Fruit fly (Drosophila melanogaster) whole organism, pupa: Measurements from ENCODE around the gene CG7706.

ENCODE experiments used
- CG10348 ChIP-seq: fragments of 200-800 bp; sonication (Bioruptor generic); IDR thresholded peaks from 2 replicates; pipeline ENCODE4 v1.3.6; 2022; ENCODE audit warnings: missing biosample characterization, missing genetic modification characterization
- CG12605 ChIP-seq: fragments of 200-800 bp; sonication (Bioruptor generic); IDR thresholded peaks from 2 replicates; pipeline ENCODE4 v1.3.6; 2022; ENCODE audit warnings: missing biosample characterization, missing genetic modification characterization
- CG13204 ChIP-seq: fragments of 200-800 bp; sonication (Bioruptor generic); optimal IDR thresholded peaks from 2 replicates; lab custom pipeline; 2018; ENCODE audit warnings: missing biosample characterization, mild to moderate bottlenecking, missing genetic modification characterization, moderate library complexity
- CG14655 ChIP-seq: fragments of 200-800 bp; sonication (Bioruptor generic); optimal IDR thresholded peaks from 3 replicates; lab custom pipeline; 2017; ENCODE audit warnings: mild to moderate bottlenecking, missing biosample characterization, missing genetic modification reagents, missing genetic modification characterization
- CG15710 ChIP-seq: fragments of 200-800 bp; sonication (Bioruptor generic); optimal IDR thresholded peaks from 2 replicates; lab custom pipeline; 2018; ENCODE audit warnings: missing biosample characterization, mild to moderate bottlenecking, missing genetic modification characterization, moderate library complexity
- CG17806 ChIP-seq: fragments of 200-800 bp; sonication (Bioruptor generic); optimal IDR thresholded peaks from 2 replicates; lab custom pipeline; 2018; ENCODE audit warnings: missing biosample characterization, mild to moderate bottlenecking, missing genetic modification characterization, moderate library complexity
- CG32121 ChIP-seq: fragments of 200-800 bp; sonication (Bioruptor generic); IDR thresholded peaks from 2 replicates; pipeline ENCODE4 v1.3.6; 2022; ENCODE audit warnings: missing biosample characterization, missing genetic modification characterization
- CG34367 ChIP-seq: fragments of 200-800 bp; sonication (Bioruptor generic); optimal IDR thresholded peaks from 2 replicates; lab custom pipeline; 2018; ENCODE audit warnings: missing biosample characterization, mild to moderate bottlenecking, missing genetic modification characterization
- CG4496 ChIP-seq: fragments of 200-800 bp; sonication (Bioruptor generic); IDR thresholded peaks from 3 replicates; pipeline ENCODE4 v1.3.6; 2022; ENCODE audit warnings: missing biosample characterization, missing genetic modification characterization
- CG8159 ChIP-seq: fragments of 200-800 bp; sonication (Bioruptor generic); optimal IDR thresholded peaks from 3 replicates; lab custom pipeline; 2018; ENCODE audit warnings: missing biosample characterization, mild to moderate bottlenecking, missing genetic modification characterization, moderate library complexity
- CG8301 ChIP-seq: fragments of 200-800 bp; sonication (Bioruptor generic); optimal IDR thresholded peaks from 2 replicates; lab custom pipeline; 2018; ENCODE audit warnings: missing biosample characterization, mild to moderate bottlenecking, missing genetic modification characterization
- CG9948 ChIP-seq: fragments of 200-800 bp; sonication (Bioruptor generic); optimal IDR thresholded peaks from 2 replicates; lab custom pipeline; 2018; ENCODE audit warnings: missing biosample characterization, mild to moderate bottlenecking, missing genetic modification characterization, moderate library complexity
- D1 ChIP-seq: fragments of 200-800 bp; sonication (Bioruptor generic); optimal IDR thresholded peaks from 2 replicates; lab custom pipeline; 2018; ENCODE audit warnings: missing biosample characterization, mild to moderate bottlenecking, missing genetic modification characterization, moderate library complexity
- EcR ChIP-seq: fragments of 200-800 bp; sonication (Bioruptor generic); optimal IDR thresholded peaks from 3 replicates; lab custom pipeline; 2019; ENCODE audit warnings: missing biosample characterization, missing genetic modification characterization, mild to moderate bottlenecking, moderate library complexity, missing genetic modification reagents
- Ets98B ChIP-seq: fragments of 200-800 bp; sonication (Bioruptor generic); IDR thresholded peaks from 2 replicates; pipeline ENCODE4 v1.3.6; 2022; ENCODE audit warnings: missing biosample characterization, missing genetic modification characterization
- Pif1A ChIP-seq: fragments of 200-800 bp; sonication (Bioruptor generic); optimal IDR thresholded peaks from 3 replicates; lab custom pipeline; 2016; ENCODE audit warnings: missing biosample characterization, missing genetic modification characterization
- Pif1B ChIP-seq: fragments of 200-800 bp; sonication (Bioruptor generic); optimal IDR thresholded peaks from 3 replicates; lab custom pipeline; 2016; ENCODE audit warnings: missing biosample characterization, missing genetic modification characterization
- Snoo ChIP-seq: fragments of 200-800 bp; sonication (Bioruptor generic); optimal IDR thresholded peaks from 3 replicates; lab custom pipeline; 2017; ENCODE audit warnings: missing biosample characterization, mild to moderate bottlenecking, missing genetic modification characterization, inconsistent platforms
- fd96Ca ChIP-seq: fragments of 200-800 bp; sonication (Bioruptor generic); IDR thresholded peaks from 3 replicates; pipeline ENCODE4 v1.3.6; 2022; ENCODE audit warnings: missing biosample characterization, missing genetic modification characterization
- gl ChIP-seq: fragments of 200-800 bp; sonication (Bioruptor generic); optimal IDR thresholded peaks from 2 replicates; lab custom pipeline; 2018; ENCODE audit warnings: missing biosample characterization, mild to moderate bottlenecking, missing genetic modification characterization
- rn ChIP-seq: fragments of 200-800 bp; sonication (Bioruptor generic); IDR thresholded peaks from 2 replicates; pipeline ENCODE4 v1.3.6; 2022; ENCODE audit warnings: missing biosample characterization, missing genetic modification characterization

CG7706 gene

DNA sequence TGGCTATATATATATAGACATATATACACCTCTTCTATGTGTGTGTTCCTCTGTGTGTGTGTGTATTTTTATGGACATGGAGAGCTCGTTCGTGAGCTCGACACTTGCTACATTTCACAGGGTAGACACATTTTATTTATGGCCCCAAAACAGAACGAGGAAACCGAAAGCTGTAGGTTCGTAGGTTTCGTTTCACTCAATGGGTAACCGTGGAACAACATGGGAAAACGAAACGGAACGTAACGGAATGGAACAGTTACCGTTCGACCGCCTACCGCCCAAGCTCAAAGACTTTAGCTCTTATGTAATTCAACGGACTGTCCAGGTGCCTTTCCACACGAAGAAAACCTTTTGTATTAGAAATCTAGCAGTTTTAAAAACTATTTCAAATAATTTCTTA, 28.7 kb downstream of the CG7706 start:
- TF ChIP-seq CG10348 (GFP tag; lab: Robert Waterston, UW), result no peak
- no peak for TF ChIP-seq EcR (GFP tag; lab: Kevin White, UChicago)
- no peak for TF ChIP-seq fd96Ca (GFP tag; lab: Robert Waterston, UW)
- no peak for TF ChIP-seq CG15710 (tag; lab: Kevin White, UChicago)
- no peak for TF ChIP-seq CG17806 (tag; lab: Kevin White, UChicago)
- TF ChIP-seq CG32121, result no peak
- TF ChIP-seq gl (tag; lab: Kevin White, UChicago), result no peak
- TF ChIP-seq Pif1A, result no peak
- TF ChIP-seq D1 (tag; lab: Kevin White, UChicago), result no peak
- no peak for TF ChIP-seq Ets98B (GFP tag; lab: Robert Waterston, UW)
- TF ChIP-seq CG4496 (GFP tag; lab: Robert Waterston, UW), result no peak
- TF ChIP-seq Pif1B (GFP tag; lab: Kevin White, UChicago), result no peak
- TF ChIP-seq CG12605 (GFP tag; lab: Robert Waterston, UW), result no peak
- TF ChIP-seq Snoo (tag; lab: Kevin White, UChicago), result no peak
- TF ChIP-seq CG34367 (tag; lab: Kevin White, UChicago), result no peak
- no peak for TF ChIP-seq CG8159
- TF ChIP-seq CG8301 (tag; lab: Kevin White, UChicago), result no peak
- no peak for TF ChIP-seq rn (GFP tag; lab: Robert Waterston, UW)
- no peak for TF ChIP-seq CG13204 (GFP tag; lab: Kevin White, UChicago)
- no peak for TF ChIP-seq CG14655 (GFP tag; lab: Kevin White, UChicago)

DNA sequence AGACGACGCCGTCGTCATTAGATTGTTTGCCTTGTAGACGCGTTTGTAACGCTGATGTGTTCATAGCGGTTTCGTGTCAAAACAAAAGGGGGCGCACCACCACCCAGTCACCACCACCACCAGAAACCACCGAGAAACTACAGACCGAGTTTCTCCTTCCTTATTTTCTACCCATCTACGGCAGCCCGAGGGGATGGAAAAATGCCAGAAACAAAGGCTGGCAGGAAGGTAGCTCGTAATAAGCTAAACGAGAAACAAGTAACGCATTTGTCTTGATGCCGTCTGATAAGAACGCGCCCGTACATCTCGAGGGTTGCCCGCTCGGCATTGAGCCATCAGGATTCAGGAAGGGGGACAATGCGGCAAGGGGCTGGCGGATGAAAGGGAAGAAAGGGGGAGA, 29.9 kb downstream of the CG7706 start:
- TF ChIP-seq gl (tag; lab: Kevin White, UChicago) (no peak), CG8301 (tag; lab: Kevin White, UChicago) (no peak)

DNA sequence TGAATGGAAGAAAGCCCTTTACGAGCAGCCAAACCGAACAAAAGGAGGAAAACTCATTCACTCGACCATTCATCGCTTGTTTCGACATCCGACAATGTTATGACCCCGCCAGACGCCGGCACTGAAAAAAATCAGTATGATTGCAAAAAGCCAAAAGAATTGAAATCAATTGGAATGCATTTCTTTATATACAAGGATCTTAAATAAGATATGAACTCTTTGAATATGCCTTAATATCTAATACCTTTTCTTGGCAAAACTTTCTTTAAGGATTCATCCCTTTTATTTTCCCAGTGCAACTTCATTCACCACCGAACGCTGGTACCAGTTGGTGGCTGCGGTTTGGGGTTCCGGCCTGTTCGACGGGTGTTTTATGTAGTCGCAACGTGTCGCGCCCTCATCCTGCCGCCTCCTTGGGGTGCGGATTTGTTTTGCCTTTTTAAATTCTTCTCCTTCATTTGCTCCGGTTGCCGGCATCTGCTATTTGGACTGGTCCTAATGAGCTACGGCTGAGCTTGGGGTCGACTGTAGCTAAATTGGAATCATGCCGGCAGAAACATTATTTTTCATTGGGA, 42.2 kb downstream of the CG7706 start:
- TF ChIP-seq CG34367 (tag; lab: Kevin White, UChicago) (peak; percentile 37), CG13204 (GFP tag; lab: Kevin White, UChicago) (peak; percentile 9), CG15710 (tag; lab: Kevin White, UChicago) (peak; percentile 73), CG8301 (tag; lab: Kevin White, UChicago) (no peak), gl (tag; lab: Kevin White, UChicago) (peak; percentile 41), Pif1A (peak; percentile 53), Ets98B (GFP tag; lab: Robert Waterston, UW) (no peak), Pif1B (GFP tag; lab: Kevin White, UChicago) (peak; percentile 43), CG8159 (peak; percentile 79), CG17806 (tag; lab: Kevin White, UChicago) (no peak), CG14655 (GFP tag; lab: Kevin White, UChicago) (peak; percentile 42)

DNA sequence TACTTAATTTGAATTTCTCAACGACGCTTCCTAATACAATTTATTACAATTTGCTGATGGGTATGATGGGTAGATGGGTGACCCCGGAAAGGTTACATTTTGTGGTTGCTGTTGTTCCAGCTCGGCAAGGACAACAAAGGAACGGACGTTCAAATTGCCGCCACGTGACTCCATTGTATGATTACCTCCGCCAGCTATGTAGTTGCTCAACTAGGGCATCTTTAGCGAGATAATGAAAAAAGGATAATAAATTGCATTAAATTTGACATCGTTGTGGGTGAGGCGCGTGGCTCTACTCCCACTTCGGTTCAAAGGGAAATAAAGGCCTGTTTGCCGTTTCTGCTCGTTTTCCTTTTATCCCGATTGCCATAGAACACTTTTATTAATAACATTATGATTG, 43.8 kb downstream of the CG7706 start:
- TF ChIP-seq Snoo (tag; lab: Kevin White, UChicago) (no peak), Ets98B (GFP tag; lab: Robert Waterston, UW) (no peak), Pif1B (GFP tag; lab: Kevin White, UChicago) (no peak), CG9948 (no peak), CG17806 (tag; lab: Kevin White, UChicago) (no peak), CG34367 (tag; lab: Kevin White, UChicago) (no peak), CG32121 (no peak), rn (GFP tag; lab: Robert Waterston, UW) (no peak), CG10348 (GFP tag; lab: Robert Waterston, UW) (no peak), CG13204 (GFP tag; lab: Kevin White, UChicago) (no peak)
- TF ChIP-seq, all 21 proteins: peak for 0

DNA sequence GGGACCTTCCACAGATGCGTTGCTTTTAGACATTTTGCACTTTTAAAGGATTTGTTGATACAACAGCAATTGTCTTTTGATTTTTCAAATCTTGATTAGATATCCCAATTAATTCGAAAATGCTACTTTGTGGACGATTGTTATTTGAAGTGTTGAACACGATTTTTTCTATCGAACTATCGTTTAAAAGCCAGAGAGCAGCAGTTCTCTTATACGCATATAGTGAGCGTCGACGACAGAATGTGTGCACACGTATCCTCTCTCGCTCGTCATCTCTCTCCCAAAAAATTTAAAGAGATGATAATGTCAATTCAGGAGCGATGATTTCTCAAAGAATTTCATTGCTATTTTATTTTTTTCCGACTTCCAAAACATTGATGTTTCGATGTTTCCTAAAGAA, 44.9 kb downstream of the CG7706 start, which contains the start of gene CG34283:
TSS of gene CG34283 (minus strand) at position 101 of the 400 bp plus-strand sequence.
- TF ChIP-seq fd96Ca (GFP tag; lab: Robert Waterston, UW) (no peak), CG9948 (no peak), CG4496 (GFP tag; lab: Robert Waterston, UW) (no peak), CG13204 (GFP tag; lab: Kevin White, UChicago) (no peak), rn (GFP tag; lab: Robert Waterston, UW) (no peak), CG10348 (GFP tag; lab: Robert Waterston, UW) (no peak), CG15710 (tag; lab: Kevin White, UChicago) (no peak), Pif1B (GFP tag; lab: Kevin White, UChicago) (no peak), gl (tag; lab: Kevin White, UChicago) (no peak), Pif1A (no peak)

DNA sequence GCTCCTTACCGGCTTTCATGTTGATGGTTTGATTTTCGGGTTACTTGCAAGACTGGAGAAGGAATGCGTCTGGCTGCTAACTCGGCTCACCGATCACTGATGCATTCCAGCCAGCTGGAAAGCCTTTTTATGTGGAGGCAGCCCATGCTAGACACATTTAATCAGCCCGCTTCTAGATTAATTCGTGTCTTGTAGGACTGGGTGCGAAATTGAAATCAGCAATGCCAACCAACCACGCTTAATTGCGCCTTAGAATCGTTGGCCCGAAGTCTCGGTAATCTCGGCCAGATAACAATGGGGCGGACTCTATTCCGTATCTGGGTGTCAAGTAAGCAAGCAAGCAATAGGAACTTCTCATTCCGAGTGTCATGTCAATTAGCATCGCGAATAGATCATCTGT, 48.7 kb downstream of the CG7706 start, which contains the start of gene CG7714:
TSS of gene CG7714 (minus strand) at position 101 of the 400 bp plus-strand sequence.
- TF ChIP-seq Pif1B (GFP tag; lab: Kevin White, UChicago), result no peak
- TF ChIP-seq CG9948, result no peak
- TF ChIP-seq fd96Ca (GFP tag; lab: Robert Waterston, UW), result no peak
- no peak for TF ChIP-seq CG8301 (tag; lab: Kevin White, UChicago)
- TF ChIP-seq Ets98B (GFP tag; lab: Robert Waterston, UW), result no peak
- no peak for TF ChIP-seq CG17806 (tag; lab: Kevin White, UChicago)
- no peak for TF ChIP-seq rn (GFP tag; lab: Robert Waterston, UW)
- TF ChIP-seq CG12605 (GFP tag; lab: Robert Waterston, UW), result no peak
- no peak for TF ChIP-seq Snoo (tag; lab: Kevin White, UChicago)
- TF ChIP-seq Pif1A, result no peak
- TF ChIP-seq CG32121, result no peak
- TF ChIP-seq CG8159, result no peak
- no peak for TF ChIP-seq CG34367 (tag; lab: Kevin White, UChicago)
